Worm (Caenorhabditis elegans) whole organism, mixed stage, embryonic: ENCODE data around the gene sri-48.

Experiments used
- lin-13 ChIP-seq: fragments of 150-350 bp; optimal IDR thresholded peaks from 2 replicates; lab custom pipeline; 2014; ENCODE audit warnings: missing biosample characterization, missing genetic modification characterization
- lsy-2 ChIP-seq: fragments of 150-350 bp; optimal IDR thresholded peaks from 2 replicates; lab custom pipeline; 2014; ENCODE audit warnings: missing biosample characterization, missing genetic modification characterization
- mab-5 ChIP-seq: fragments of 150-350 bp; optimal IDR thresholded peaks from 2 replicates; lab custom pipeline; 2014; ENCODE audit warnings: missing biosample characterization, missing genetic modification characterization
- nhr-12 ChIP-seq: fragments of 150-350 bp; optimal IDR thresholded peaks from 2 replicates; lab custom pipeline; 2014; ENCODE audit warnings: missing biosample characterization, missing genetic modification characterization
- nhr-237 ChIP-seq: fragments of 150-350 bp; optimal IDR thresholded peaks from 2 replicates; lab custom pipeline; 2014; ENCODE audit warnings: missing biosample characterization, missing genetic modification characterization
- pha-4 ChIP-seq: fragments of 150-350 bp; optimal IDR thresholded peaks from 2 replicates; lab custom pipeline; 2018; ENCODE audit warnings: missing biosample characterization, missing genetic modification reagents, missing genetic modification characterization
- unc-39 ChIP-seq: fragments of 150-350 bp; optimal IDR thresholded peaks from 2 replicates; lab custom pipeline; 2014; ENCODE audit warnings: missing biosample characterization, missing genetic modification characterization

DNA sequence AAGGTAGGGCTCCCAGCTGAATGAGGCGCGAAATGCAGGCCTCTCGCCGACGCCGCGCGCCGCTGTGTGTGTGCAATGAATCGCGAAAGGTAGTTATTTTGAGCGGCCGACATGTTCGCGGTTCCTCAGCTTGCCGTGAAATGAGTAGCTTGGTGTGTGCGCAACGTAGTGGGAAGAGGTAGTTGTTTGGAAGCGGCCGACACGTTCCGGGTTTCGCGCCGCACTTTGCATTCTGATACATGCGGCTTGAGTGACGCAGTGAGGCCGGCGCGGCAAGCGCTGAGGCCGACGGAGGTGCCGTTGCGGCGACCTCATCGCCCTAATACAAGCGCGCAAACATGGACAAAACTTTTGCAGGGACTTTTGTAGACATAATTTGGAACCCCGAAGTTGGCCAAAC lies 5.4 kb downstream of the sri-48 start:
- TF ChIP-seq nhr-237 (tag; lab: Kevin White, UChicago) (no peak), unc-39 (tag; lab: Kevin White, UChicago) (no peak), lsy-2 (tag; lab: Kevin White, UChicago) (no peak), pha-4 (tag; lab: Kevin White, UChicago) (no peak), mab-5 (no peak), nhr-12 (tag; lab: Kevin White, UChicago) (no peak), lin-13 (tag; lab: Kevin White, UChicago) (no peak)
